Worm (Caenorhabditis elegans) whole organism, young adult: Measurements from ENCODE around the gene enri-2.

ENCODE experiments used
- B0261.1 ChIP-seq: sonication (generic microtip); optimal IDR thresholded peaks from 2 replicates; lab custom pipeline; 2016; ENCODE audit warnings: mild to moderate bottlenecking, missing genetic modification characterization, moderate library complexity, missing compliant biosample characterization
- C06A6.2 ChIP-seq: fragments of 200-800 bp; sonication (Bioruptor generic); conservative IDR thresholded peaks from 2 replicates; pipeline ENCODE4 v1.3.6; 2022; ENCODE audit warnings: missing genetic modification characterization, missing compliant biosample characterization
- F52B5.7 ChIP-seq: sonication (generic microtip); optimal IDR thresholded peaks from 2 replicates; lab custom pipeline; 2016; ENCODE audit warnings: mild to moderate bottlenecking, missing genetic modification characterization, missing compliant biosample characterization
- K11D2.4 ChIP-seq: fragments of 200-800 bp; sonication (Bioruptor generic); IDR thresholded peaks from 2 replicates; pipeline ENCODE4 v1.3.6; 2022; ENCODE audit warnings: missing genetic modification reagents, missing genetic modification characterization, missing compliant biosample characterization
- K12H6.12 ChIP-seq: fragments of 200-800 bp; sonication (Bioruptor generic); optimal IDR thresholded peaks from 2 replicates; lab custom pipeline; 2018; ENCODE audit warnings: mild to moderate bottlenecking, missing genetic modification characterization, missing compliant biosample characterization
- T07F8.4 ChIP-seq: sonication (generic microtip); optimal IDR thresholded peaks from 2 replicates; lab custom pipeline; 2016; ENCODE audit warnings: mild to moderate bottlenecking, missing genetic modification characterization, moderate library complexity, missing compliant biosample characterization
- Y53G8AR.9 ChIP-seq: fragments of 200-800 bp; sonication (Bioruptor generic); conservative IDR thresholded peaks from 2 replicates; pipeline ENCODE4 v1.3.6; 2022; ENCODE audit warnings: missing genetic modification reagents, missing genetic modification characterization, missing compliant biosample characterization
- Y67H2A.10 ChIP-seq: fragments of 200-800 bp; sonication (Bioruptor generic); conservative IDR thresholded peaks from 2 replicates; pipeline ENCODE4 v1.3.6; 2022; ENCODE audit warnings: missing genetic modification reagents, missing genetic modification characterization, missing compliant biosample characterization
- ZK185.1 ChIP-seq: sonication (generic microtip); optimal IDR thresholded peaks from 2 replicates; lab custom pipeline; 2016; ENCODE audit warnings: mild to moderate bottlenecking, missing genetic modification characterization, missing compliant biosample characterization; ENCODE audit not compliant: poor library complexity, severe bottlenecking
- ama-1 ChIP-seq, 3 experiments: fragments of 150-350 bp in 1 of 3; sonication (generic microtip) in 2 of 3; optimal IDR thresholded peaks; 2 replicates each; lab custom pipeline; 2014 to 2018; ENCODE audit warnings: missing biosample characterization in 2 of 3, missing genetic modification characterization in 2 of 3, missing genetic modification reagents in 2 of 3
- atf-7 ChIP-seq: sonication (generic microtip); optimal IDR thresholded peaks from 2 replicates; lab custom pipeline; 2017; ENCODE audit warnings: mild to moderate bottlenecking, missing genetic modification characterization, missing compliant biosample characterization
- athp-1 ChIP-seq: sonication (generic microtip); optimal IDR thresholded peaks from 2 replicates; lab custom pipeline; 2017; ENCODE audit warnings: mild to moderate bottlenecking, missing genetic modification characterization, missing compliant biosample characterization
- attf-5 ChIP-seq: fragments of 200-800 bp; sonication (Bioruptor generic); optimal IDR thresholded peaks from 2 replicates; lab custom pipeline; 2018; ENCODE audit warnings: mild to moderate bottlenecking, missing genetic modification characterization, missing compliant biosample characterization
- attf-6 ChIP-seq: fragments of 200-800 bp; sonication (Bioruptor generic); IDR thresholded peaks from 2 replicates; pipeline ENCODE4 v1.3.6; 2022; ENCODE audit warnings: missing genetic modification reagents, missing genetic modification characterization, missing compliant biosample characterization
- cebp-1 ChIP-seq, 2 experiments: fragments of 200-800 bp in 1 of 2; sonication (Bioruptor generic) in 1 of 2; sonication (generic microtip) in 1 of 2; IDR thresholded peaks in 1 of 2; optimal IDR thresholded peaks in 1 of 2; 2 replicates each; pipeline versions ENCODE4 v1.3.6 to Lab custom; 2017 to 2022; ENCODE audit warnings: missing compliant biosample characterization in 2 of 2, missing genetic modification characterization in 2 of 2, mild to moderate bottlenecking in 1 of 2, missing genetic modification reagents in 1 of 2, moderate library complexity in 1 of 2
- dox-1 ChIP-seq: fragments of 200-800 bp; sonication (Bioruptor generic); IDR thresholded peaks from 2 replicates; pipeline ENCODE4 v1.3.6; 2022; ENCODE audit warnings: missing genetic modification reagents, missing genetic modification characterization, missing compliant biosample characterization
- dpl-1 ChIP-seq: fragments of 150-350 bp; optimal IDR thresholded peaks from 2 replicates; lab custom pipeline; 2014; ENCODE audit warnings: missing biosample characterization, missing genetic modification reagents, missing genetic modification characterization
- egrh-3 ChIP-seq: fragments of 200-800 bp; sonication (Bioruptor generic); IDR thresholded peaks from 2 replicates; pipeline ENCODE4 v1.3.6; 2022; ENCODE audit warnings: missing genetic modification reagents, missing genetic modification characterization, missing compliant biosample characterization
- ekl-4 ChIP-seq: fragments of 200-800 bp; sonication (Bioruptor generic); IDR thresholded peaks from 2 replicates; pipeline ENCODE4 v1.3.6; 2022; ENCODE audit warnings: missing genetic modification reagents, missing genetic modification characterization, missing compliant biosample characterization
- him-1 ChIP-seq: sonication (generic microtip); optimal IDR thresholded peaks from 2 replicates; lab custom pipeline; 2016; ENCODE audit warnings: missing genotype, missing genetic modification reagents, missing genetic modification characterization, missing compliant biosample characterization
- let-526 ChIP-seq: fragments of 200-800 bp; sonication (Bioruptor generic); IDR thresholded peaks from 2 replicates; pipeline ENCODE4 v1.3.6; 2022; ENCODE audit warnings: missing genetic modification reagents, missing genetic modification characterization, missing compliant biosample characterization
- lin-26 ChIP-seq: fragments of 200-800 bp; sonication (Bioruptor generic); IDR thresholded peaks from 2 replicates; pipeline ENCODE4 v1.3.6; 2022; ENCODE audit warnings: missing genetic modification reagents, missing genetic modification characterization, missing compliant biosample characterization
- lin-35 ChIP-seq, 3 experiments: fragments of 150-350 bp in 2 of 3; sonication (generic microtip) in 1 of 3; optimal IDR thresholded peaks; 2 replicates each; lab custom pipeline; 2014 to 2018; ENCODE audit warnings: missing biosample characterization in 3 of 3, missing genetic modification characterization in 3 of 3, missing genetic modification reagents in 3 of 3
- lin-40 ChIP-seq: sonication (generic microtip); optimal IDR thresholded peaks from 2 replicates; lab custom pipeline; 2016; ENCODE audit warnings: missing genetic modification characterization, mild to moderate bottlenecking, missing compliant biosample characterization, missing genotype, missing genetic modification reagents
- mcd-1 ChIP-seq: fragments of 200-800 bp; sonication (Bioruptor generic); IDR thresholded peaks from 2 replicates; pipeline ENCODE4 v1.3.6; 2022; ENCODE audit warnings: missing genetic modification reagents, missing genetic modification characterization, missing compliant biosample characterization
- nfyb-1 ChIP-seq: fragments of 200-800 bp; sonication (Bioruptor generic); IDR thresholded peaks from 2 replicates; pipeline ENCODE4 v1.3.6; 2022; ENCODE audit warnings: missing genetic modification reagents, missing genetic modification characterization, missing compliant biosample characterization
- nhr-80 ChIP-seq: sonication (generic microtip); optimal IDR thresholded peaks from 2 replicates; lab custom pipeline; 2016; ENCODE audit warnings: missing genetic modification characterization, missing compliant biosample characterization
- pbrm-1 ChIP-seq: fragments of 200-800 bp; sonication (Bioruptor generic); IDR thresholded peaks from 2 replicates; pipeline ENCODE4 v1.3.6; 2022; ENCODE audit warnings: missing genetic modification reagents, missing genetic modification characterization, missing compliant biosample characterization
- pha-4 ChIP-seq: fragments of 150-350 bp; sonication (generic microtip); optimal IDR thresholded peaks from 2 replicates; lab custom pipeline; 2014; ENCODE audit warnings: missing biosample characterization, missing genetic modification reagents, missing genetic modification characterization
- rcor-1 ChIP-seq: fragments of 200-800 bp; sonication (Bioruptor generic); IDR thresholded peaks from 2 replicates; pipeline ENCODE4 v1.3.6; 2022; ENCODE audit warnings: missing genetic modification reagents, missing genetic modification characterization, missing compliant biosample characterization
- snpc-4 ChIP-seq, 5 experiments: fragments of 150-350 bp in 1 of 5; sonication (generic microtip) in 4 of 5; optimal IDR thresholded peaks; 2 replicates each; lab custom pipeline; 2014 to 2018; ENCODE audit warnings: missing genetic modification characterization in 5 of 5, missing biosample characterization in 3 of 5, antibody characterized with exemption in 2 of 5, mild to moderate bottlenecking in 2 of 5, missing compliant biosample characterization in 2 of 5, missing genotype in 2 of 5, moderate library complexity in 2 of 5, missing genetic modification reagents in 1 of 5
- somi-1 ChIP-seq: fragments of 200-800 bp; sonication (Bioruptor generic); optimal IDR thresholded peaks from 2 replicates; lab custom pipeline; 2018; ENCODE audit warnings: mild to moderate bottlenecking, missing genetic modification characterization, missing compliant biosample characterization
- zfh-2 ChIP-seq: fragments of 200-800 bp; sonication (Bioruptor generic); conservative IDR thresholded peaks from 2 replicates; pipeline ENCODE4 v1.3.6; 2022; ENCODE audit warnings: missing genetic modification reagents, missing genetic modification characterization, missing compliant biosample characterization
- zim-3 ChIP-seq: sonication (generic microtip); optimal IDR thresholded peaks from 2 replicates; lab custom pipeline; 2017; ENCODE audit warnings: mild to moderate bottlenecking, missing genetic modification characterization, moderate library complexity, missing compliant biosample characterization
- ztf-22 ChIP-seq: fragments of 200-800 bp; sonication (Bioruptor generic); optimal IDR thresholded peaks from 2 replicates; lab custom pipeline; 2018; ENCODE audit warnings: mild to moderate bottlenecking, missing genetic modification characterization, moderate library complexity, missing compliant biosample characterization

Gene enri-2

DNA sequence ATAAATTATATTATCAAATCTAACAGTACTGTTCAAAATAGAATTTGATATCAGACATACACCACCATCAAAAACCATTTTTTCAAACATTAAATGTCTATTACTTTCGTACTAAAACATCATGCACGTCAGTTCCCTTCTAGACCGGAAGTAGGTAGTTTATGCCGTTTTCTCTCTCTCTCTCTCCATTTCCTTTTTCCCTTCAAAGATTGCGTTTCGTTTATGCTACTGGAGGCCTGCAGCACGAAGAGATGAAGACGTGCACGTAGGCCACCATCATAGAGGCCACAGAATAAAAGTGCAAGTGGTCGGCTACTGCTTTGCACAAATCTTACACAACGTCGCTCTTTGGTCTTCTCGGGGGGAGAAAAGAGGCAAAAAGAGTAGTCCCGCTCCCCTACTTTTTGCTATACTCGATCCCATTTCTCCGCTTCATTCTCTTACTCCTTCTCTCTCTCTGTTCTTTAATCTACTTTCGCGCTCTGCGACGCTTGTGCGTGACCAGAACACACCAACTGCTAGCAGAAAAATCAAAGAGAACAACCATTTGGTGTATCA, 15.9 kb downstream of the enri-2 start:
- peak; percentile 78 for TF ChIP-seq zfh-2 (GFP tag; lab: Robert Waterston, UW)
- TF ChIP-seq dox-1: peak; percentile 64
- TF ChIP-seq somi-1 (GFP tag; lab: Kevin White, UChicago): peak; percentile 65
- TF ChIP-seq Y53G8AR.9 (GFP tag; lab: Robert Waterston, UW): peak; percentile 63
- TF ChIP-seq attf-5 (GFP tag; lab: Kevin White, UChicago): no peak
- peak; percentile 14; the same call in 1 of the 2 replicates for TF ChIP-seq ekl-4 (GFP tag; lab: Robert Waterston, UW)
- peak; percentile 49 for TF ChIP-seq lin-40 (tag; lab: Kevin White, UChicago)
- no peak for TF ChIP-seq B0261.1
- TF ChIP-seq snpc-4 (GFP tag; optimal IDR thresholded peaks at IDR 0.05; lab: Kevin White, UChicago): no peak
- TF ChIP-seq snpc-4 (tag; optimal IDR thresholded peaks at IDR 0.05; lab: Kevin White, UChicago): peak in 1 of 4 experiments; percentile 12
- TF ChIP-seq him-1 (tag; lab: Kevin White, UChicago): no peak
- peak; percentile 36; the same call in 1 of the 2 replicates for TF ChIP-seq mcd-1 (GFP tag; lab: Robert Waterston, UW)
- peak; percentile 43; the same call in 1 of the 2 replicates for TF ChIP-seq C06A6.2
- no peak for TF ChIP-seq ama-1 (optimal IDR thresholded peaks at IDR 0.05; lab: Kevin White, UChicago)
- TF ChIP-seq ama-1 (GFP tag; optimal IDR thresholded peaks at IDR 0.05; lab: Kevin White, UChicago): no peak
- TF ChIP-seq dpl-1 (GFP tag; lab: Kevin White, UChicago): no peak
- peak; percentile 14; the same call in 1 of the 2 replicates for TF ChIP-seq lin-26 (GFP tag; lab: Robert Waterston, UW)
- TF ChIP-seq cebp-1 (GFP tag; IDR thresholded peaks at IDR 0.05; lab: Robert Waterston, UW): no peak
- TF ChIP-seq cebp-1 (tag; optimal IDR thresholded peaks at IDR 0.05; lab: Kevin White, UChicago): peak; percentile 65
- TF ChIP-seq attf-6: no peak
- no peak for TF ChIP-seq athp-1
- TF ChIP-seq atf-7: peak; percentile 27
- TF ChIP-seq T07F8.4: no peak
- TF ChIP-seq K11D2.4 (GFP tag; lab: Robert Waterston, UW): 0 out of 2 replicates have a peak, but pooled peaks have one; percentile 61
- peak; percentile 23 for TF ChIP-seq zim-3
- peak; percentile 68 for TF ChIP-seq K12H6.12 (tag; lab: Kevin White, UChicago)
- TF ChIP-seq nhr-80 (tag; lab: Kevin White, UChicago): peak; percentile 61
- no peak for TF ChIP-seq pha-4 (tag; lab: Kevin White, UChicago)
- no peak for TF ChIP-seq lin-35 (GFP tag; optimal IDR thresholded peaks at IDR 0.05; lab: Kevin White, UChicago)
- TF ChIP-seq rcor-1 (GFP tag; lab: Robert Waterston, UW): peak; percentile 32; the same call in 1 of the 2 replicates
- TF ChIP-seq ZK185.1: no peak
- TF ChIP-seq egrh-3 (GFP tag; lab: Robert Waterston, UW): 0 out of 2 replicates have a peak, but pooled peaks have one; percentile 9
- TF ChIP-seq ztf-22 (GFP tag; lab: Kevin White, UChicago): peak; percentile 48
- peak; percentile 23; the same call in 1 of the 2 replicates for TF ChIP-seq pbrm-1 (GFP tag; lab: Robert Waterston, UW)
- no peak for TF ChIP-seq Y67H2A.10 (GFP tag; lab: Robert Waterston, UW)
- no peak for TF ChIP-seq let-526 (GFP tag; lab: Robert Waterston, UW)
- TF ChIP-seq F52B5.7: no peak
- no peak for TF ChIP-seq nfyb-1 (GFP tag; lab: Robert Waterston, UW)
